Worm (Caenorhabditis elegans) whole organism, mixed stage, embryonic: ENCODE data around the gene clec-199.

Experiments
- blmp-1 ChIP-seq: fragments of 150-350 bp; optimal IDR thresholded peaks from 2 replicates; lab custom pipeline; 2014; ENCODE audit warnings: missing biosample characterization, missing genetic modification characterization
- elt-1 ChIP-seq: sonication (generic microtip); optimal IDR thresholded peaks from 2 replicates; lab custom pipeline; 2017; ENCODE audit warnings: missing genetic modification characterization, mild to moderate bottlenecking, missing compliant biosample characterization, antibody characterized with exemption, moderate library complexity, borderline replicate concordance; ENCODE audit not compliant: insufficient read depth
- elt-3 ChIP-seq: fragments of 150-350 bp; optimal IDR thresholded peaks from 2 replicates; lab custom pipeline; 2014; ENCODE audit warnings: missing biosample characterization, missing genetic modification characterization
- lsy-2 ChIP-seq: fragments of 150-350 bp; optimal IDR thresholded peaks from 2 replicates; lab custom pipeline; 2014; ENCODE audit warnings: missing biosample characterization, missing genetic modification characterization
- nhr-12 ChIP-seq: fragments of 150-350 bp; optimal IDR thresholded peaks from 2 replicates; lab custom pipeline; 2014; ENCODE audit warnings: missing biosample characterization, missing genetic modification characterization
- nhr-237 ChIP-seq: fragments of 150-350 bp; optimal IDR thresholded peaks from 2 replicates; lab custom pipeline; 2014; ENCODE audit warnings: missing biosample characterization, missing genetic modification characterization
- nhr-28 ChIP-seq: fragments of 150-350 bp; optimal IDR thresholded peaks from 2 replicates; lab custom pipeline; 2014; ENCODE audit warnings: missing biosample characterization, missing genetic modification characterization
- unc-120 ChIP-seq: sonication (generic microtip); optimal IDR thresholded peaks from 2 replicates; lab custom pipeline; 2017; ENCODE audit warnings: missing genetic modification characterization, missing compliant biosample characterization; ENCODE audit not compliant: poor library complexity, severe bottlenecking
- unc-39 ChIP-seq: fragments of 150-350 bp; optimal IDR thresholded peaks from 2 replicates; lab custom pipeline; 2014; ENCODE audit warnings: missing biosample characterization, missing genetic modification characterization
- unc-62 ChIP-seq: fragments of 150-350 bp; optimal IDR thresholded peaks from 2 replicates; lab custom pipeline; 2014; ENCODE audit warnings: missing biosample characterization, missing genetic modification reagents, missing genetic modification characterization

DNA sequence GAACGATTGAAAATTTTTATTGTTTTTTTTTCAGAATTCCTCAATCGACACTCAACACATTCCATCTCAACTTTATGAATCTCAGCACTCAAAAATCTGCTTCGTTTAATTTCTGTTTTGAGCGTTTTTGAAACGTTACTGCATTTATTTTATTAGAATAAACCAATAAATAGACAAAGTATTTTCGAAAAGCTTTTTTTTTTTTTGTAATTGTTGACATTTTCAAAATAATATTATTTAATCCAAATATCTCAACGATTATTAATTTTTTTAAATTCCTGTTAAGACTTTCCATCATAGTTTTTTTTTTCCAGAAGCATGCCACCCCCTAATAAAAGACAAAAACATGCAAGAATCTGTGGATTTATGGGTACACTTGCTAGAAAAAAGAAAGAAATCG lies 19.4 kb upstream of the clec-199 start, which contains the start of gene C49C3.7:
- no peak for TF ChIP-seq elt-3 (tag; lab: Kevin White, UChicago)
- TF ChIP-seq blmp-1 (tag; lab: Kevin White, UChicago), result no peak
- no peak for TF ChIP-seq unc-39 (tag; lab: Kevin White, UChicago)
- TF ChIP-seq nhr-237 (tag; lab: Kevin White, UChicago), result no peak
- no peak for TF ChIP-seq nhr-12 (tag; lab: Kevin White, UChicago)
- no peak for TF ChIP-seq unc-120 (tag; lab: Kevin White, UChicago)
- no peak for TF ChIP-seq unc-62 (GFP tag; lab: Kevin White, UChicago)
- TF ChIP-seq elt-1 (tag; lab: Kevin White, UChicago), result no peak
- TF ChIP-seq lsy-2 (tag; lab: Kevin White, UChicago), result no peak
- no peak for TF ChIP-seq nhr-28 (tag; lab: Kevin White, UChicago)
